Worm (Caenorhabditis elegans) whole organism, early embryonic: ENCODE results near the gene Y39A1A.2.

Source experiments
- B0310.2 ChIP-seq: sonication (generic microtip); optimal IDR thresholded peaks from 2 replicates; lab custom pipeline; 2016; ENCODE audit warnings: mild to moderate bottlenecking, missing genetic modification characterization, missing compliant biosample characterization
- F13C5.2 ChIP-seq: sonication (generic microtip); optimal IDR thresholded peaks from 2 replicates; lab custom pipeline; 2017; ENCODE audit warnings: mild to moderate bottlenecking, missing genetic modification characterization, inconsistent platforms, missing compliant biosample characterization
- aly-1 ChIP-seq: sonication (generic microtip); optimal IDR thresholded peaks from 2 replicates; lab custom pipeline; 2016; ENCODE audit warnings: missing genetic modification characterization, missing compliant biosample characterization
- ama-1 ChIP-seq: fragments of 150-350 bp; optimal IDR thresholded peaks from 2 replicates; lab custom pipeline; 2014
- ceh-13 ChIP-seq: fragments of 200-800 bp; sonication (Bioruptor generic); optimal IDR thresholded peaks from 2 replicates; lab custom pipeline; 2018; ENCODE audit warnings: mild to moderate bottlenecking, missing genetic modification characterization, missing compliant biosample characterization
- ceh-36 ChIP-seq: sonication (generic microtip); optimal IDR thresholded peaks from 2 replicates; lab custom pipeline; 2016; ENCODE audit warnings: missing genetic modification characterization, inconsistent platforms, missing compliant biosample characterization
- ets-7 ChIP-seq: sonication (generic microtip); optimal IDR thresholded peaks from 2 replicates; lab custom pipeline; 2016; ENCODE audit warnings: missing genotype, missing genetic modification characterization, missing compliant biosample characterization
- flt-1 ChIP-seq: fragments of 200-800 bp; sonication (Bioruptor generic); IDR thresholded peaks from 2 replicates; pipeline ENCODE4 v1.3.6; 2022; ENCODE audit warnings: missing genetic modification characterization, missing compliant biosample characterization
- hmbx-1 ChIP-seq: sonication (generic microtip); optimal IDR thresholded peaks from 2 replicates; lab custom pipeline; 2016; ENCODE audit warnings: mild to moderate bottlenecking, missing genetic modification characterization, missing compliant biosample characterization
- hmg-4 ChIP-seq: fragments of 200-800 bp; sonication (Bioruptor generic); optimal IDR thresholded peaks from 2 replicates; lab custom pipeline; 2018; ENCODE audit warnings: mild to moderate bottlenecking, missing genetic modification characterization, missing compliant biosample characterization
- hnd-1 ChIP-seq: sonication (generic microtip); optimal IDR thresholded peaks from 2 replicates; lab custom pipeline; 2016; ENCODE audit warnings: missing genetic modification characterization, missing compliant biosample characterization
- pes-1 ChIP-seq: fragments of 200-800 bp; sonication (Bioruptor generic); IDR thresholded peaks from 2 replicates; pipeline ENCODE4 v1.3.6; 2022; ENCODE audit warnings: missing genetic modification reagents, missing genetic modification characterization, missing compliant biosample characterization
- scrt-1 ChIP-seq: fragments of 200-800 bp; sonication (Bioruptor generic); IDR thresholded peaks from 2 replicates; pipeline ENCODE4 v1.3.6; 2022; ENCODE audit warnings: missing genetic modification characterization, missing compliant biosample characterization
- sea-1 ChIP-seq: fragments of 200-800 bp; sonication (Bioruptor generic); conservative IDR thresholded peaks from 2 replicates; pipeline ENCODE4 v1.3.6; 2022; ENCODE audit warnings: missing genetic modification characterization, missing compliant biosample characterization
- tbx-11 ChIP-seq: fragments of 200-800 bp; sonication (Bioruptor generic); IDR thresholded peaks from 2 replicates; pipeline ENCODE4 v1.3.6; 2022; ENCODE audit warnings: missing genetic modification characterization, missing compliant biosample characterization
- tbx-37 ChIP-seq: fragments of 200-800 bp; sonication (Bioruptor generic); conservative IDR thresholded peaks from 2 replicates; pipeline ENCODE4 v1.3.6; 2022; ENCODE audit warnings: missing genetic modification reagents, missing genetic modification characterization, missing compliant biosample characterization
- tra-4 ChIP-seq: sonication (generic microtip); optimal IDR thresholded peaks from 2 replicates; lab custom pipeline; 2017; ENCODE audit warnings: missing genetic modification characterization, missing compliant biosample characterization

Gene Y39A1A.2

DNA sequence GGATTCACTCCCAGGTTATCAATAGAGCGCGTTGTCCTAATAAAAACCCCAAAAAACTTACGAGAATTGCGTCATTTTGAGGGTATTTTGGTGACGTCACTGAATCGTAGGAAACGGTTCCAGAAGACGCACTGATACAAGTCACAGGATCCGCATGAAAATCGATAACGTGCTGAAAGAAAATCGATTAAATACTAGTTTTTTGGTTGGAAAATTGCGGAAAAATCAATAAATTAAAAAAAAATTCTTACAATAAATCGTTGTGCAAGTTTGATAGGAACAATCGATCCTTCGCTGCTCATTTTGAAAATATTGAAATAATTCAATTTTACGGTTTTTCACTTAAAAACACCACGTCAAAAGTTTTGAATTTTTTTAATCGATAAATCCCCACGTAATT, at the start of gene Y39A1A.2:
Gene Y39A1A.2 (minus strand): TSS at position 319 of the 400 bp plus-strand sequence.
- TF ChIP-seq scrt-1 (GFP tag; lab: Robert Waterston, UW) (no peak), ama-1 (no peak), ets-7 (tag; lab: Kevin White, UChicago) (no peak), ceh-13 (GFP tag; lab: Kevin White, UChicago) (no peak), ceh-36 (no peak), pes-1 (no peak), hmbx-1 (tag; lab: Kevin White, UChicago) (no peak), tbx-37 (GFP tag; lab: Robert Waterston, UW) (no peak), flt-1 (GFP tag; lab: Robert Waterston, UW) (no peak), F13C5.2 (tag; lab: Kevin White, UChicago) (no peak), aly-1 (no peak), hmg-4 (GFP tag; lab: Kevin White, UChicago) (no peak), hnd-1 (no peak), B0310.2 (no peak), sea-1 (no peak), tbx-11 (GFP tag; lab: Robert Waterston, UW) (no peak), tra-4 (no peak)

DNA sequence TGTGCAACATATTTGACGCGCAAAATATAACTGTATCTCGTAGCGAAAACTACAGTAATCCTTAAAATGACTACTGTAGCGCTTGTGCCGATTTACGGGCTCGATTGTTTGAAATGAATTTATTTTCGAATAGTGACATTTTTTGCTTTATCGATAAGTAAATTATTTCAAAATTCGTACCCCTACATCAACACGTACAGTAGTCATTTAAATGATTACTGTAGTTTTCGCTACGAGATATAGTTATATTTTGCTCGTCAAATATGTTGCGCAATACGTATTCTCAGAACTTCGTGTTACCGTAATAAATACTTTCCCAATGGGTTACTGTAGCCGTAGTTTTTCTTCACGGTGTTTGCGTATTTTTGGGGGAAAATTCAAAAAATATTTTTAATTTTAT, 49.5 kb upstream of the Y39A1A.2 start:
- TF ChIP-seq flt-1 (GFP tag; lab: Robert Waterston, UW) = no peak
- no peak for TF ChIP-seq hmbx-1 (tag; lab: Kevin White, UChicago)
- TF ChIP-seq scrt-1 (GFP tag; lab: Robert Waterston, UW) = no peak
- TF ChIP-seq aly-1 = no peak
- no peak for TF ChIP-seq tbx-11 (GFP tag; lab: Robert Waterston, UW)
- no peak for TF ChIP-seq B0310.2
- no peak for TF ChIP-seq hnd-1
- no peak for TF ChIP-seq ama-1

DNA sequence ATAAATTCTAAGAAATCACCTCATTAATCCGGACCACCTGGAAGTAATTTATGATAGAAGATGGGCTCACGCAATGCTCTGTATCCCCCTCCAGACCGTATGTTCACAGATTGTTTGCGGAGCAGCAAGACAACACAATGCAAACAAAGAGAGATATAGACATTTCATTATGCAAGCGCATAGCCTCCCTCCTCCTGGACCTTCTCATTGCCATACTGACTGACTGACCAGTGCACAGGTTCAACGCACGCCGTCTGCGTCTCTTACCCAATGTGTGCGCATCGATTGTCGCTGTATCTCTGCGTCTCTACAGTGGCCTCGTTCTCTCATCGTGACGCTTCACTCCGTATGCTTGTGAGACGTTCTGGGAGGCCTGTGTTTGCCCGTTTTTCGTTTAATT, 48.3 kb upstream of the Y39A1A.2 start:
- no peak for TF ChIP-seq ets-7 (tag; lab: Kevin White, UChicago)
- no peak for TF ChIP-seq sea-1
- TF ChIP-seq tbx-37 (GFP tag; lab: Robert Waterston, UW) = no peak
- TF ChIP-seq ama-1 = no peak
- no peak for TF ChIP-seq ceh-36
- TF ChIP-seq hmbx-1 (tag; lab: Kevin White, UChicago) = no peak
- no peak for TF ChIP-seq B0310.2
- TF ChIP-seq ceh-13 (GFP tag; lab: Kevin White, UChicago) = no peak
- no peak for TF ChIP-seq scrt-1 (GFP tag; lab: Robert Waterston, UW)
- TF ChIP-seq F13C5.2 (tag; lab: Kevin White, UChicago) = peak; percentile 41
- no peak for TF ChIP-seq aly-1
- peak; percentile 45 for TF ChIP-seq hmg-4 (GFP tag; lab: Kevin White, UChicago)
- TF ChIP-seq tbx-11 (GFP tag; lab: Robert Waterston, UW) = no peak
- TF ChIP-seq pes-1 = no peak
- no peak for TF ChIP-seq tra-4
- peak; percentile 37; the same call in 1 of the 2 replicates for TF ChIP-seq flt-1 (GFP tag; lab: Robert Waterston, UW)
- no peak for TF ChIP-seq hnd-1

DNA sequence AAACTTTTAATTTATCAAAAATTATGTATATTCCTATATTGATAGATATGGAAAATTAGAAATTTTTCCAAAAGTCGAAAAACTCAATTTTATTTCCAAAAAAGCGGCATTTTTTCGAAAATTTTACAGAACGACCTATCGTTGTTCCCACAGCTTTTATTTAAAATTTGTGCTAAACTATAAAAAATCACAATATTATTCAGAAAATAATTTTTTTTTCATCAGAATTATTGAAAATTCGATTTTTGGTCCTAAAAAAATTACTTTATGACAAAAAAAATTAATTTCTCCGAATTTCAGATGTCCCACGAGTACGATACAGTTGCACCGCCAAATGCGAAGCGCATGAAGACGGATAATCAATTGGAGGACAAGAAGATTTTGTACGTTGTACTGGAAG, 45.9 kb upstream of the Y39A1A.2 start, which contains the start of gene emg-1:
Gene emg-1 (plus strand): TSS at position 301 of the 400 bp plus-strand sequence.
- no peak for TF ChIP-seq sea-1
- no peak for TF ChIP-seq ets-7 (tag; lab: Kevin White, UChicago)
- no peak for TF ChIP-seq flt-1 (GFP tag; lab: Robert Waterston, UW)
- no peak for TF ChIP-seq pes-1
- TF ChIP-seq aly-1 = no peak
- TF ChIP-seq hnd-1 = no peak

DNA sequence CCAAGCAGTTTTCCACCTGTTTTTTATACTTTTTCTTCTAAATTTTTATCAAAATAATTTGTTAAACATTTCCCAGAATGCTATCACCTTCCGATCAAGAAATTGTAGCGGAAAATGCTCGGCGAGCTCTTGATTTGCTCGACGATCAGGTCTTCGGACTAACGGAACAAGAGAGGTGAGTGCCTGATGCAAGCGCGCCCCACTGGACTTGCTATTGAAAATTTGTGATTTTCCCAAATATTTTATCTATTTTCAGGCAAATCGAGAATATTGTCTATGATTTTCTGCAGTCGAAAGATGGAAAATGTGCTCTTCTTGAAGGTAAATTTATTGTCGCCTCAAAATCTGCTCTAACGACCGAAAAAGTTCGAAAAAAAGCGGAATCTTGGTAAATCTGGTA, 42.7 kb upstream of the Y39A1A.2 start, which contains the start of gene orc-4:
Gene orc-4 (plus strand): TSS at position 77 of the 400 bp plus-strand sequence.
- no peak for TF ChIP-seq scrt-1 (GFP tag; lab: Robert Waterston, UW)
- TF ChIP-seq tbx-11 (GFP tag; lab: Robert Waterston, UW) = no peak
- no peak for TF ChIP-seq aly-1
- TF ChIP-seq F13C5.2 (tag; lab: Kevin White, UChicago) = no peak
- TF ChIP-seq hmbx-1 (tag; lab: Kevin White, UChicago) = no peak
- TF ChIP-seq ama-1 = no peak
- TF ChIP-seq ceh-13 (GFP tag; lab: Kevin White, UChicago) = no peak
- TF ChIP-seq ets-7 (tag; lab: Kevin White, UChicago) = no peak
- TF ChIP-seq sea-1 = no peak

DNA sequence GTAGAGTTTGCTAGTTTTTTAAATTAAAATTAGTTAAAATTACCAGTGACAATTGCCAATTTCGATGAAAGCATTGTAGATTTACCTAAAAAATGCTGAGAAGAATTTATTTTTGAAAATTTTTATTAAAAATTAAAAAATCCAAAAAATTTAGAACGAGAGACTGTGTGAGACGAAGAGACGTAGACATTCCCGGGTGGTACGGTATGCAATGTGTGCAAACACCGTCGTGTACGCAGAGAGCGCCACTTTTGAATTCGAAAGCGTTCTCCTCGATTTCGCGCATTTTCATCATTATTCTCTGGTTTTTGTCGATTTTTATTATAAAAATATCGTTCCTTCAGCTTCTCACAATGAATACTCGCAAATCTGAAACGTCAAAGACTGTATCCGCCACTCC, 39.4 kb upstream of the Y39A1A.2 start, which contains the start of the genes dhs-11 and orc-1:
Gene dhs-11 (minus strand): TSS at position 85 of the 400 bp plus-strand sequence.
Gene orc-1 (plus strand): TSS at position 349 of the 400 bp plus-strand sequence.
- TF ChIP-seq ama-1 (no peak), hmbx-1 (tag; lab: Kevin White, UChicago) (no peak), scrt-1 (GFP tag; lab: Robert Waterston, UW) (no peak), F13C5.2 (tag; lab: Kevin White, UChicago) (no peak), tbx-37 (GFP tag; lab: Robert Waterston, UW) (no peak), aly-1 (no peak), ets-7 (tag; lab: Kevin White, UChicago) (no peak), hnd-1 (no peak), tra-4 (no peak), tbx-11 (GFP tag; lab: Robert Waterston, UW) (no peak), sea-1 (no peak), pes-1 (no peak), ceh-36 (no peak), B0310.2 (no peak), flt-1 (GFP tag; lab: Robert Waterston, UW) (no peak), hmg-4 (GFP tag; lab: Kevin White, UChicago) (no peak)

DNA sequence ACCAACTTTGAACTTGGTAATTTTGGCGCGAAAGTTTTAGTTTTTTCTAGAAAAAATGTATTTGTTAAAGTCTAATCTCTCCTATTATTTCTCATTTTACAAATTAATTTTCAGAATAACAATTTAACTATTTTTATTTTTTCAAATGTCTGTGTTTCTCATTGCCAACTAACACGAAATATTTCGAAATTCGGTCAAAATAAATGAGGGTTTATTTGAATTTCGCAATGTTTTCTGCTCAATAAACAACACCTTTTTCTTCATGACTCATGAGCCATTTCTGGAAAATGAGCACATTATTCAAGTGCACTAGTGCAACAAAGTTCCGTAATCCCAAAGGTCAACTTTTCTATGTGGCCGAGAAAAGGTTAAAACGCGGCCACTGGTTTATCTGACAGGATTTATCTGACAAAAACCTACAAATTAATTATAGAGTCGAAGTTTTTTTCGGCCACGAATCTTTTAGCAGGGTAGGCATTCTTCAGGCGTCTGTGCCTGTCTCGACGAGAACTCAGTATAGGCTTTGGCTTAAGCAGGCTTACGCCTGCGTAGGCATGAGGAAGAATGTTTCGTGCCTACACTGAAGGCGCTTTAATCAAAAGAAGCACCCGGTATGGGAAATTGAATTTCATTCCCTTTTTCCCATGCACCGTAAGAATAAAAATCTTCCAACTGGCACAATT, 35.1 kb upstream of the Y39A1A.2 start, which contains the start of gene Y39A1A.27:
Gene Y39A1A.27 (plus strand): TSS at position 633 of the 683 bp plus-strand sequence.
- TF ChIP-seq scrt-1 (GFP tag; lab: Robert Waterston, UW) (no peak), B0310.2 (no peak), tra-4 (no peak), F13C5.2 (tag; lab: Kevin White, UChicago) (no peak), pes-1 (no peak), ceh-36 (no peak), hmbx-1 (tag; lab: Kevin White, UChicago) (no peak), sea-1 (no peak), hnd-1 (no peak), aly-1 (no peak), tbx-11 (GFP tag; lab: Robert Waterston, UW) (no peak), ets-7 (tag; lab: Kevin White, UChicago) (no peak), tbx-37 (GFP tag; lab: Robert Waterston, UW) (no peak), ceh-13 (GFP tag; lab: Kevin White, UChicago) (no peak), flt-1 (GFP tag; lab: Robert Waterston, UW) (no peak), hmg-4 (GFP tag; lab: Kevin White, UChicago) (no peak)
